Fruit fly (Drosophila melanogaster) whole organism, embryonic: Measurements from ENCODE around the gene RhoBTB.

Experiments used
- Atf3 ChIP-seq: fragments of 200-800 bp; sonication (Bioruptor generic); optimal IDR thresholded peaks from 3 replicates; lab custom pipeline; 2016; ENCODE audit warnings: missing biosample characterization, missing genetic modification characterization
- Bteb2 ChIP-seq: fragments of 200-800 bp; sonication (Bioruptor generic); optimal IDR thresholded peaks from 2 replicates; lab custom pipeline; 2016; ENCODE audit warnings: missing biosample characterization, missing genetic modification characterization
- CG10267 ChIP-seq: fragments of 200-800 bp; sonication (Bioruptor generic); optimal IDR thresholded peaks from 2 replicates; lab custom pipeline; 2018; ENCODE audit warnings: missing biosample characterization, mild to moderate bottlenecking, missing genetic modification characterization, moderate library complexity
- CG11504 ChIP-seq: fragments of 200-800 bp; sonication (Bioruptor generic); optimal IDR thresholded peaks from 3 replicates; lab custom pipeline; 2019; ENCODE audit warnings: missing biosample characterization, mild to moderate bottlenecking, missing genetic modification characterization, moderate library complexity
- CG12659 ChIP-seq: fragments of 200-800 bp; sonication (Bioruptor generic); optimal IDR thresholded peaks from 3 replicates; lab custom pipeline; 2017; ENCODE audit warnings: mild to moderate bottlenecking, missing biosample characterization, missing genetic modification reagents, missing genetic modification characterization
- CG13287 ChIP-seq: fragments of 200-800 bp; sonication (Bioruptor generic); IDR thresholded peaks from 2 replicates; pipeline ENCODE4 v1.3.6; 2022; ENCODE audit warnings: missing biosample characterization, missing genetic modification characterization; ENCODE audit not compliant: partially characterized antibody
- CG13624 ChIP-seq: fragments of 200-800 bp; sonication (Bioruptor generic); optimal IDR thresholded peaks from 2 replicates; lab custom pipeline; 2016; ENCODE audit warnings: missing biosample characterization, missing genetic modification characterization
- CG14014 ChIP-seq: fragments of 200-800 bp; sonication (Bioruptor generic); IDR thresholded peaks from 2 replicates; pipeline ENCODE4 v1.3.6; 2022; ENCODE audit warnings: missing biosample characterization, missing genetic modification characterization
- CG15011 ChIP-seq: fragments of 200-800 bp; sonication (Bioruptor generic); optimal IDR thresholded peaks from 3 replicates; lab custom pipeline; 2018; ENCODE audit warnings: missing biosample characterization, mild to moderate bottlenecking, missing genetic modification characterization
- CG15073 ChIP-seq: fragments of 200-800 bp; sonication (Bioruptor generic); optimal IDR thresholded peaks from 2 replicates; lab custom pipeline; 2016; ENCODE audit warnings: missing biosample characterization, missing genetic modification characterization
- CG15514 ChIP-seq: fragments of 200-800 bp; sonication (Bioruptor generic); optimal IDR thresholded peaks from 3 replicates; lab custom pipeline; 2017; ENCODE audit warnings: missing biosample characterization, missing genetic modification characterization, mild to moderate bottlenecking, moderate library complexity, missing genetic modification reagents
- CG1832 ChIP-seq: fragments of 200-800 bp; sonication (Bioruptor generic); optimal IDR thresholded peaks from 2 replicates; lab custom pipeline; 2017; ENCODE audit warnings: missing biosample characterization, mild to moderate bottlenecking, missing genetic modification characterization, inconsistent platforms
- CG18476 ChIP-seq: fragments of 200-800 bp; sonication (Bioruptor generic); optimal IDR thresholded peaks from 2 replicates; lab custom pipeline; 2016; ENCODE audit warnings: missing biosample characterization, mild to moderate bottlenecking, missing genetic modification characterization
- CG30431 ChIP-seq: fragments of 200-800 bp; sonication (Bioruptor generic); optimal IDR thresholded peaks from 2 replicates; lab custom pipeline; 2017; ENCODE audit warnings: missing biosample characterization, missing genetic modification characterization
- CG34376 ChIP-seq: fragments of 200-800 bp; sonication (Bioruptor generic); optimal IDR thresholded peaks from 2 replicates; lab custom pipeline; 2018; ENCODE audit warnings: missing biosample characterization, mild to moderate bottlenecking, missing genetic modification characterization
- CG3726 ChIP-seq: fragments of 200-800 bp; sonication (Bioruptor generic); IDR thresholded peaks from 3 replicates; pipeline ENCODE4, ENCODE4 v1.3.6; 2022; ENCODE audit warnings: missing biosample characterization, missing genetic modification characterization
- CG3995 ChIP-seq: fragments of 200-800 bp; sonication (Bioruptor generic); optimal IDR thresholded peaks from 3 replicates; lab custom pipeline; 2016; ENCODE audit warnings: missing biosample characterization, missing genetic modification characterization
- CG5180 ChIP-seq: fragments of 200-800 bp; sonication (Bioruptor generic); optimal IDR thresholded peaks from 3 replicates; lab custom pipeline; 2017; ENCODE audit warnings: missing biosample characterization, missing genetic modification characterization, mild to moderate bottlenecking, moderate library complexity, missing genetic modification reagents
- CG7963 ChIP-seq: fragments of 200-800 bp; sonication (Bioruptor generic); IDR thresholded peaks from 3 replicates; pipeline ENCODE4 v1.3.6; 2022; ENCODE audit warnings: missing biosample characterization, missing genetic modification characterization; ENCODE audit not compliant: partially characterized antibody
- CG8765 ChIP-seq: fragments of 200-800 bp; sonication (Bioruptor generic); IDR thresholded peaks from 2 replicates; pipeline ENCODE4 v1.3.6; 2022; ENCODE audit warnings: missing biosample characterization, missing genetic modification characterization
- Dll ChIP-seq: fragments of 200-800 bp; sonication (Bioruptor generic); IDR thresholded peaks from 4 replicates; pipeline ENCODE4 v1.3.6; 2022; ENCODE audit warnings: missing biosample characterization, missing genetic modification characterization; ENCODE audit not compliant: partially characterized antibody
- Dp ChIP-seq: fragments of 200-800 bp; sonication (Bioruptor generic); optimal IDR thresholded peaks from 2 replicates; lab custom pipeline; 2018; ENCODE audit warnings: missing biosample characterization, mild to moderate bottlenecking, missing genetic modification characterization, moderate library complexity
- Dref ChIP-seq: fragments of 200-800 bp; sonication (Bioruptor generic); IDR thresholded peaks from 2 replicates; pipeline ENCODE4 v1.3.6; 2022; ENCODE audit warnings: missing biosample characterization, missing genetic modification characterization
- Ets97D ChIP-seq: fragments of 200-800 bp; sonication (Bioruptor generic); optimal IDR thresholded peaks from 3 replicates; lab custom pipeline; 2016; ENCODE audit warnings: missing biosample characterization, missing genetic modification characterization
- Hand ChIP-seq: fragments of 200-800 bp; sonication (Bioruptor generic); optimal IDR thresholded peaks from 2 replicates; lab custom pipeline; 2017; ENCODE audit warnings: mild to moderate bottlenecking, missing biosample characterization, missing genetic modification reagents, missing genetic modification characterization
- Lhr ChIP-seq: fragments of 200-800 bp; sonication (Bioruptor generic); optimal IDR thresholded peaks from 3 replicates; lab custom pipeline; 2017; ENCODE audit warnings: mild to moderate bottlenecking, missing biosample characterization, missing genetic modification reagents, missing genetic modification characterization
- MBD-R2 ChIP-seq: fragments of 200-800 bp; sonication (Bioruptor generic); IDR thresholded peaks from 2 replicates; pipeline ENCODE4 v1.3.6; 2022; ENCODE audit warnings: missing biosample characterization, missing genetic modification characterization
- NFAT ChIP-seq: fragments of 200-800 bp; sonication (Bioruptor generic); IDR thresholded peaks from 2 replicates; pipeline ENCODE4 v1.3.6; 2022; ENCODE audit warnings: missing biosample characterization, missing genetic modification characterization
- Sry-δ ChIP-seq: fragments of 200-800 bp; sonication (Bioruptor generic); optimal IDR thresholded peaks from 2 replicates; lab custom pipeline; 2016; ENCODE audit warnings: missing biosample characterization, missing genetic modification characterization
- Vsx1 ChIP-seq: fragments of 200-800 bp; sonication (Bioruptor generic); optimal IDR thresholded peaks from 2 replicates; lab custom pipeline; 2017; ENCODE audit warnings: missing biosample characterization, mild to moderate bottlenecking, missing genetic modification characterization, missing genetic modification reagents
- YL-1 ChIP-seq: fragments of 200-800 bp; sonication (Bioruptor generic); optimal IDR thresholded peaks from 3 replicates; lab custom pipeline; 2017; ENCODE audit warnings: missing biosample characterization, mild to moderate bottlenecking, missing genetic modification characterization
- bbx ChIP-seq: fragments of 200-800 bp; sonication (Bioruptor generic); IDR thresholded peaks from 2 replicates; pipeline ENCODE4 v1.3.6; 2022; ENCODE audit warnings: missing biosample characterization, missing genetic modification characterization; ENCODE audit not compliant: partially characterized antibody
- crc ChIP-seq: fragments of 200-800 bp; sonication (Bioruptor generic); optimal IDR thresholded peaks from 2 replicates; lab custom pipeline; 2016; ENCODE audit warnings: missing biosample characterization, missing genetic modification characterization
- disco-r ChIP-seq: fragments of 200-800 bp; sonication (Bioruptor generic); optimal IDR thresholded peaks from 2 replicates; lab custom pipeline; 2016; ENCODE audit warnings: missing biosample characterization, missing genetic modification characterization
- dmrt99B ChIP-seq: fragments of 200-800 bp; sonication (Bioruptor generic); optimal IDR thresholded peaks from 2 replicates; lab custom pipeline; 2018; ENCODE audit warnings: missing biosample characterization, mild to moderate bottlenecking, missing genetic modification characterization, moderate library complexity
- gro ChIP-seq: fragments of 200-800 bp; sonication (Bioruptor generic); optimal IDR thresholded peaks from 2 replicates; lab custom pipeline; 2016; ENCODE audit warnings: missing biosample characterization, missing genetic modification characterization
- gt ChIP-seq: fragments of 200-800 bp; sonication (Bioruptor generic); IDR thresholded peaks from 2 replicates; pipeline ENCODE4 v1.3.6; 2022; ENCODE audit warnings: missing biosample characterization, missing genetic modification characterization
- lab ChIP-seq: fragments of 200-800 bp; sonication (Bioruptor generic); optimal IDR thresholded peaks from 3 replicates; lab custom pipeline; 2017; ENCODE audit warnings: missing biosample characterization, missing genetic modification characterization, mild to moderate bottlenecking, moderate library complexity, missing genetic modification reagents
- lmd ChIP-seq: fragments of 200-800 bp; sonication (Bioruptor generic); IDR thresholded peaks from 2 replicates; pipeline ENCODE4 v1.3.6; 2022; ENCODE audit warnings: missing biosample characterization, missing genetic modification characterization
- ranshi ChIP-seq: fragments of 200-800 bp; sonication (Bioruptor generic); IDR thresholded peaks from 2 replicates; pipeline ENCODE4 v1.3.6; 2022; ENCODE audit warnings: missing biosample characterization, missing genetic modification characterization
- row ChIP-seq: fragments of 200-800 bp; sonication (Bioruptor generic); IDR thresholded peaks from 3 replicates; pipeline ENCODE4 v1.3.6; 2022; ENCODE audit warnings: missing biosample characterization, missing genetic modification characterization
- sens-2 ChIP-seq: fragments of 200-800 bp; sonication (Bioruptor generic); IDR thresholded peaks from 2 replicates; pipeline ENCODE4 v1.3.6; 2022; ENCODE audit warnings: missing biosample characterization, missing genetic modification characterization
- ssp ChIP-seq: fragments of 200-800 bp; sonication (Bioruptor generic); IDR thresholded peaks from 2 replicates; pipeline ENCODE4 v1.3.6; 2022; ENCODE audit warnings: missing biosample characterization, missing genetic modification characterization
- sug ChIP-seq: fragments of 200-800 bp; optimal IDR thresholded peaks from 2 replicates; lab custom pipeline; 2019; ENCODE audit warnings: missing biosample characterization, mild to moderate bottlenecking, missing genetic modification characterization, moderate library complexity
- tup ChIP-seq: fragments of 200-800 bp; sonication (Bioruptor generic); optimal IDR thresholded peaks from 2 replicates; lab custom pipeline; 2016; ENCODE audit warnings: missing biosample characterization, mild to moderate bottlenecking, missing genetic modification characterization, moderate library complexity

RhoBTB gene

DNA sequence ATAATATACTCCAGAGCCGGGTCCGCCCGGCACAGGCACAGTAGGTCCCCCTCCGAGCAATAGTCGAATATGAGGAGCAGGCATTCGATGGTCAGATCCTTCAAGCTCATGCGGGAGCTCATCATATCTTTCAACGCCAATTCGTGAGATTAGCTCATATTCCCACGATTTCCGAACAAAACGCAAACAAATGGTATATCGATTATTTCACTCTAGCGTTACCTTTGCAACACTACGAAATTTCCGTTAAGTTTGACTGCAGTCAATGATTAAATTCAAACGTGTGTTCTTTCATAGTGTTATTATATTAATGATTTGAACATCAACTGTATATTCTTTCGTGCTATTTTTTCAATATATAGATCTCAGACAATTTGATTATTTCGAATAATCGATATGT is 17.3 kb downstream of the RhoBTB start, which contains the start of gene CG33969 (continued):
- TF ChIP-seq CG12659 (GFP tag; lab: Kevin White, UChicago) (peak; percentile 22), sug (tag; lab: Kevin White, UChicago) (peak; percentile 2), MBD-R2 (peak; percentile 63), CG10267 (tag; lab: Kevin White, UChicago) (peak; percentile 94), ranshi (GFP tag; lab: Robert Waterston, UW) (no peak), CG30431 (GFP tag; lab: Kevin White, UChicago) (no peak), Dll (GFP tag; lab: Robert Waterston, UW) (peak; percentile 39; the same call in 1 of the 4 replicates), Atf3 (GFP tag; lab: Kevin White, UChicago) (no peak), lab (peak; percentile 3), Lhr (GFP tag; lab: Kevin White, UChicago) (no peak), tup (GFP tag; lab: Kevin White, UChicago) (no peak), Sry-δ (GFP tag; lab: Kevin White, UChicago) (peak; percentile 40), CG8765 (GFP tag; lab: Robert Waterston, UW) (no peak), CG13287 (GFP tag; lab: Robert Waterston, UW) (peak; percentile 58), disco-r (no peak), NFAT (GFP tag; lab: Robert Waterston, UW) (no peak), CG7963 (GFP tag; lab: Robert Waterston, UW) (no peak), Dp (GFP tag; lab: Kevin White, UChicago) (peak; percentile 44), Dref (peak; percentile 64), CG15073 (GFP tag; lab: Kevin White, UChicago) (no peak), CG15011 (no peak), ssp (GFP tag; lab: Robert Waterston, UW) (no peak), YL-1 (GFP tag; lab: Kevin White, UChicago) (peak; percentile 58), bbx (GFP tag; lab: Robert Waterston, UW) (peak; percentile 44; the same call in 1 of the 2 replicates), CG34376 (GFP tag; lab: Kevin White, UChicago) (no peak), CG15514 (GFP tag; lab: Kevin White, UChicago) (peak; percentile 42), CG13624 (GFP tag; lab: Kevin White, UChicago) (no peak), Hand (GFP tag; lab: Kevin White, UChicago) (no peak), lmd (GFP tag; lab: Robert Waterston, UW) (no peak), dmrt99B (no peak), CG3726 (GFP tag; lab: Robert Waterston, UW) (no peak), gt (GFP tag; lab: Robert Waterston, UW) (no peak), gro (GFP tag; lab: Kevin White, UChicago) (no peak), CG1832 (GFP tag; lab: Kevin White, UChicago) (no peak), CG3995 (GFP tag; lab: Kevin White, UChicago) (peak; percentile 5), Ets97D (GFP tag; lab: Kevin White, UChicago) (peak; percentile 37), Vsx1 (peak; percentile 20), Bteb2 (GFP tag; lab: Kevin White, UChicago) (no peak), CG5180 (GFP tag; lab: Kevin White, UChicago) (no peak), sens-2 (no peak), CG11504 (tag; lab: Kevin White, UChicago) (peak; percentile 29), CG14014 (GFP tag; lab: Robert Waterston, UW) (no peak), row (GFP tag; lab: Robert Waterston, UW) (no peak), CG18476 (GFP tag; lab: Kevin White, UChicago) (no peak), crc (no peak)
